Worm (Caenorhabditis elegans) whole organism, L1 larva: Measurements from ENCODE around the gene math-4.

ENCODE experiments used
- C04F5.9 ChIP-seq: sonication (generic microtip); optimal IDR thresholded peaks from 2 replicates; lab custom pipeline; 2016; ENCODE audit warnings: missing genetic modification characterization, missing compliant biosample characterization
- aha-1 ChIP-seq: fragments of 150-350 bp; optimal IDR thresholded peaks from 2 replicates; lab custom pipeline; 2014; ENCODE audit warnings: missing biosample characterization, missing genetic modification characterization
- blmp-1 ChIP-seq: fragments of 150-350 bp; optimal IDR thresholded peaks from 2 replicates; lab custom pipeline; 2014; ENCODE audit warnings: missing biosample characterization, missing genetic modification characterization
- ceh-82 ChIP-seq, 3 experiments: fragments of 150-350 bp in 1 of 3; sonication (generic microtip) in 2 of 3; optimal IDR thresholded peaks; 2 replicates each; lab custom pipeline; 2014 to 2017; ENCODE audit warnings: missing biosample characterization in 3 of 3, missing genetic modification characterization in 3 of 3
- ceh-90 ChIP-seq: sonication (generic microtip); optimal IDR thresholded peaks from 2 replicates; lab custom pipeline; 2016; ENCODE audit warnings: missing genetic modification characterization, missing compliant biosample characterization
- dpl-1 ChIP-seq, 3 experiments: fragments of 150-350 bp in 2 of 3; sonication (generic microtip) in 1 of 3; optimal IDR thresholded peaks; 2 replicates each; lab custom pipeline; 2014 to 2017; ENCODE audit warnings: missing biosample characterization in 3 of 3, missing genetic modification characterization in 3 of 3, missing genetic modification reagents in 3 of 3
- efl-1 ChIP-seq, 4 experiments: fragments of 150-350 bp; optimal IDR thresholded peaks in 3 of 4; peaks in 1 of 4; 1 replicate in 1 of 4; 2 replicates in 3 of 4; lab custom pipeline; 2014; ENCODE audit warnings: missing biosample characterization in 2 of 4, missing genetic modification characterization in 2 of 4, missing genetic modification reagents in 2 of 4
- egl-13 ChIP-seq: sonication (generic microtip); optimal IDR thresholded peaks from 2 replicates; lab custom pipeline; 2016; ENCODE audit warnings: missing genotype, missing genetic modification reagents, missing genetic modification characterization, missing compliant biosample characterization
- fkh-8 ChIP-seq: sonication (generic microtip); optimal IDR thresholded peaks from 2 replicates; lab custom pipeline; 2016; ENCODE audit warnings: mild to moderate bottlenecking, missing genetic modification characterization, missing compliant biosample characterization
- grh-1 ChIP-seq: fragments of 200-800 bp; sonication (Bioruptor generic); IDR thresholded peaks from 2 replicates; pipeline ENCODE4 v1.3.6; 2022; ENCODE audit warnings: missing genetic modification reagents, missing genetic modification characterization, missing compliant biosample characterization
- irx-1 ChIP-seq: sonication (generic microtip); optimal IDR thresholded peaks from 2 replicates; lab custom pipeline; 2016; ENCODE audit warnings: missing genetic modification characterization, missing compliant biosample characterization
- isw-1 ChIP-seq: fragments of 200-800 bp; sonication (Bioruptor generic); IDR thresholded peaks from 2 replicates; pipeline ENCODE4 v1.3.6; 2022; ENCODE audit warnings: missing genetic modification characterization, missing compliant biosample characterization
- jun-1 ChIP-seq: fragments of 150-350 bp; optimal IDR thresholded peaks from 2 replicates; lab custom pipeline; 2014; ENCODE audit warnings: missing biosample characterization, missing genetic modification reagents, missing genetic modification characterization
- lin-13 ChIP-seq: fragments of 150-350 bp; optimal IDR thresholded peaks from 2 replicates; lab custom pipeline; 2014; ENCODE audit warnings: missing biosample characterization, missing genetic modification reagents, missing genetic modification characterization
- lin-14 ChIP-seq: fragments of 200-800 bp; sonication (Bioruptor generic); optimal IDR thresholded peaks from 2 replicates; lab custom pipeline; 2018; ENCODE audit warnings: mild to moderate bottlenecking, missing genetic modification characterization, moderate library complexity, missing compliant biosample characterization
- lin-35 ChIP-seq, 2 experiments: fragments of 150-350 bp; optimal IDR thresholded peaks; 2 replicates each; lab custom pipeline; 2014; ENCODE audit warnings: missing biosample characterization in 2 of 2, missing genetic modification characterization in 2 of 2, missing genetic modification reagents in 2 of 2
- lin-39 ChIP-seq: fragments of 150-350 bp; optimal IDR thresholded peaks from 2 replicates; lab custom pipeline; 2014; ENCODE audit warnings: missing biosample characterization, missing genetic modification reagents, missing genetic modification characterization
- lir-3 ChIP-seq: sonication (generic microtip); optimal IDR thresholded peaks from 2 replicates; lab custom pipeline; 2016; ENCODE audit warnings: mild to moderate bottlenecking, missing genetic modification characterization, moderate library complexity, missing compliant biosample characterization; ENCODE audit not compliant: poor library complexity
- mdl-1 ChIP-seq, 2 experiments: fragments of 150-350 bp; optimal IDR thresholded peaks; 2 replicates each; lab custom pipeline; 2014 to 2017; ENCODE audit warnings: missing biosample characterization in 2 of 2, missing genetic modification characterization in 2 of 2, inconsistent platforms in 1 of 2
- mef-2 ChIP-seq: fragments of 150-350 bp; optimal IDR thresholded peaks from 2 replicates; lab custom pipeline; 2014; ENCODE audit warnings: missing biosample characterization, missing genetic modification characterization
- nhr-11 ChIP-seq: fragments of 150-350 bp; optimal IDR thresholded peaks from 2 replicates; lab custom pipeline; 2014; ENCODE audit warnings: missing biosample characterization, missing genetic modification characterization
- nhr-20 ChIP-seq: sonication (generic microtip); optimal IDR thresholded peaks from 2 replicates; lab custom pipeline; 2016; ENCODE audit warnings: mild to moderate bottlenecking, missing genetic modification characterization, missing compliant biosample characterization
- nhr-237 ChIP-seq: fragments of 150-350 bp; optimal IDR thresholded peaks from 2 replicates; lab custom pipeline; 2014; ENCODE audit warnings: missing biosample characterization, missing genetic modification characterization
- nhr-76 ChIP-seq: sonication (generic microtip); optimal IDR thresholded peaks from 2 replicates; lab custom pipeline; 2017; ENCODE audit warnings: missing biosample characterization, missing genetic modification characterization
- nhr-84 ChIP-seq: sonication (generic microtip); optimal IDR thresholded peaks from 2 replicates; lab custom pipeline; 2017; ENCODE audit warnings: missing biosample characterization, missing genetic modification characterization
- nhr-85 ChIP-seq: sonication (generic microtip); peaks from one replicate; lab custom pipeline; 2016; ENCODE audit warnings: missing genetic modification characterization, inconsistent platforms, missing compliant biosample characterization
- pag-3 ChIP-seq: sonication (generic microtip); optimal IDR thresholded peaks from 2 replicates; lab custom pipeline; 2017; ENCODE audit warnings: missing genetic modification characterization, mild to moderate bottlenecking, missing compliant biosample characterization, antibody characterized with exemption, borderline replicate concordance; ENCODE audit not compliant: insufficient read depth
- pax-3 ChIP-seq: fragments of 200-800 bp; sonication (Bioruptor generic); optimal IDR thresholded peaks from 2 replicates; lab custom pipeline; 2018; ENCODE audit warnings: mild to moderate bottlenecking, missing genetic modification characterization, moderate library complexity, missing compliant biosample characterization
- rnt-1 ChIP-seq: sonication (generic microtip); optimal IDR thresholded peaks from 2 replicates; lab custom pipeline; 2016; ENCODE audit warnings: mild to moderate bottlenecking, missing genetic modification characterization, moderate library complexity, missing compliant biosample characterization
- snu-23 ChIP-seq: sonication (generic microtip); optimal IDR thresholded peaks from 2 replicates; lab custom pipeline; 2016; ENCODE audit warnings: missing genetic modification characterization, missing compliant biosample characterization
- sox-4 ChIP-seq: sonication (generic microtip); optimal IDR thresholded peaks from 2 replicates; lab custom pipeline; 2016; ENCODE audit warnings: missing genetic modification characterization, missing compliant biosample characterization
- unc-130 ChIP-seq: fragments of 150-350 bp; optimal IDR thresholded peaks from 2 replicates; lab custom pipeline; 2017; ENCODE audit warnings: missing biosample characterization, missing genetic modification characterization, inconsistent platforms
- xbp-1 ChIP-seq: sonication (generic microtip); optimal IDR thresholded peaks from 2 replicates; lab custom pipeline; 2016; ENCODE audit warnings: missing genetic modification characterization, missing compliant biosample characterization
- zip-4 ChIP-seq: fragments of 200-800 bp; sonication (Bioruptor generic); optimal IDR thresholded peaks from 2 replicates; lab custom pipeline; 2018; ENCODE audit warnings: mild to moderate bottlenecking, missing genetic modification characterization, moderate library complexity, missing compliant biosample characterization
- ztf-4 ChIP-seq: fragments of 150-350 bp; optimal IDR thresholded peaks from 2 replicates; lab custom pipeline; 2014; ENCODE audit warnings: missing biosample characterization, missing genetic modification characterization

Gene math-4

DNA sequence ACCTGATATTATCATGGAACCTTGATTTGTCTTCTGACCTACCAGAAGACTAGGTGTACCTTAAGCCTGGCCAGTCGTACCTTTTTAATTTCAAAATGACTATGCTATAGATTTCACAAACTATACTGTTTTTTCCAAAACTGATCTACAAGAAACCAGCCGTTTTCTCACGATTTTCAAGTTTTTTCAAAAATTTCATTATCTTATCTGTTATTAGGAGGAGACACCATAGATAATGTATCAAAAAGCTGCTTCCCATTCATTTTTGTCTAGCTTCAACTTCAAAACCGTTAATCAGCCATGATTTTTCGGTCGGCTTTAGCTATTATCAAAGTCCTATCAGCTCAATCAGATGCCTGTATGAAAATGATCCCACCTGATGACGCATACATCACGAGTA lies 39.8 kb downstream of the math-4 start, which contains the start of gene F36H5.12:
Gene F36H5.12, plus strand, starts transcription at position 301 of the 400 bp plus-strand sequence.
- TF ChIP-seq snu-23 (no peak), aha-1 (tag; lab: Kevin White, UChicago) (no peak), egl-13 (no peak), isw-1 (GFP tag; lab: Robert Waterston, UW) (no peak)
- TF ChIP-seq, all 84 proteins: peak for 0

DNA sequence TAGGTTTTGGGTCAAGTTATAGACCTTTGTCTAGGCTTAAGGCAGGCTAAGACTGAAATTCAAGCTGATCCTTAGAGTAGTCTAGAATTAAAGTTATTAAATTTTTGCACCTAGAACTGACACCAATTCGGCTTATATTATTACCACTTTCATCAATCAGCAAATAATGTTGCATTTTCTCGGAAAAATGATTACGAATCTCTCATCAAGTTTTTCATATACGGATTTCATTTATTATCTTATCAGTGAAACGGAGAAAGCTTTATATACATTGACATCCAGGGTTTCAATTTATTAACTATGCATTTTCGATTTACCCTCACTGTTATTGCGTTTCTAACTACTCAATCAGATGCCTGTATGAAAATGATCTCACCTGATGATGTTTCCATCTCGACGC lies 41.1 kb downstream of the math-4 start, which contains the start of gene K07G6.1:
Gene K07G6.1, plus strand, starts transcription at position 301 of the 400 bp plus-strand sequence.
- TF ChIP-seq efl-1 (optimal IDR thresholded peaks at IDR 0.05; lab: Kevin White, UChicago) = no peak
- peak in 1 of 2 experiments; percentile 26 for TF ChIP-seq efl-1 (GFP tag; optimal IDR thresholded peaks at IDR 0.05 in 1 of 2; lab: Kevin White, UChicago)
- TF ChIP-seq nhr-85 = no peak

DNA sequence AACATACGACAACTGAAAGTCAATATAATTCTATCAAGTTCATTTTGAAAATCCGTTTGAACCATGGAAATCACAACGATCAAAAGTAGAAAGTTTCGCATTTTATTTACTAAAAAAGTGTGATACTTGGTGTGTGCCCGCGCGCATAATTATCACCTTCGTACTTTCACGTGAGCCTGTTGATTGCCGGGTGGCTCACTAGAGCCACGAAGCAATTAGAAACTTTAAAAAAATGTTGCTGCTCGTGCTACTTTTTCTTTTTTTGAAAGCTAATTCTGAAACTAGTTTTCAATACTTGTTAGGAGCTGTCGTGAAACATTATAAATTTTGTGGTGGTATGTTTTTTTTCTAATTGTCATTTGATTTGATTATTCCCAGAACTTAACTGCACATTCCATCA lies 43.5 kb downstream of the math-4 start, which contains the start of the genes irld-9 and irld-33:
Gene irld-9, minus strand, starts transcription at position 101 of the 400 bp plus-strand sequence.
Gene irld-33, plus strand, starts transcription at position 209 of the 400 bp plus-strand sequence.
- TF ChIP-seq dpl-1 (GFP tag; optimal IDR thresholded peaks at IDR 0.05; lab: Kevin White, UChicago) (no peak), mef-2 (tag; lab: Kevin White, UChicago) (no peak), lin-13 (GFP tag; lab: Kevin White, UChicago) (no peak), efl-1 (optimal IDR thresholded peaks at IDR 0.05; lab: Kevin White, UChicago) (no peak), efl-1 (GFP tag; optimal IDR thresholded peaks at IDR 0.05 in 1 of 2; lab: Kevin White, UChicago) (no peak), irx-1 (tag; lab: Kevin White, UChicago) (no peak), nhr-237 (tag; lab: Kevin White, UChicago) (no peak), xbp-1 (tag; lab: Kevin White, UChicago) (no peak), unc-130 (tag; lab: Kevin White, UChicago) (no peak), ztf-4 (tag; lab: Kevin White, UChicago) (no peak)
- TF ChIP-seq, all 84 proteins: peak for 0

- peak; percentile 50 for TF ChIP-seq rnt-1
- no peak for TF ChIP-seq lir-3 (tag; lab: Kevin White, UChicago)
- TF ChIP-seq fkh-8 (tag; lab: Kevin White, UChicago) = no peak
- no peak for TF ChIP-seq jun-1
- TF ChIP-seq xbp-1 (tag; lab: Kevin White, UChicago) = no peak
- TF ChIP-seq nhr-11 (tag; lab: Kevin White, UChicago) = no peak
- no peak for TF ChIP-seq zip-4
- no peak for TF ChIP-seq blmp-1 (tag; lab: Kevin White, UChicago)
- no peak for TF ChIP-seq nhr-237 (tag; lab: Kevin White, UChicago)
- TF ChIP-seq lin-14 (GFP tag; lab: Kevin White, UChicago) = peak; percentile 80
- TF ChIP-seq nhr-84 (tag; lab: Kevin White, UChicago) = no peak
- no peak for TF ChIP-seq unc-130 (tag; lab: Kevin White, UChicago)
- TF ChIP-seq nhr-20 = peak; percentile 19
- TF ChIP-seq ztf-4 (tag; lab: Kevin White, UChicago) = no peak
- no peak for TF ChIP-seq irx-1 (tag; lab: Kevin White, UChicago)
- TF ChIP-seq ceh-82 (tag; optimal IDR thresholded peaks at IDR 0.05; lab: Kevin White, UChicago) = no peak
- TF ChIP-seq egl-13 = no peak
- peak; percentile 59 for TF ChIP-seq nhr-85
- TF ChIP-seq efl-1 (optimal IDR thresholded peaks at IDR 0.05; lab: Kevin White, UChicago) = peak; percentile 57 to 68
- TF ChIP-seq efl-1 (GFP tag; optimal IDR thresholded peaks at IDR 0.05 in 1 of 2; lab: Kevin White, UChicago) = peak; percentile 36 to 94
- no peak for TF ChIP-seq pag-3 (tag; lab: Kevin White, UChicago)
- peak in 2 of 3 experiments; percentile 16 to 34 for TF ChIP-seq dpl-1 (GFP tag; optimal IDR thresholded peaks at IDR 0.05; lab: Kevin White, UChicago)
- no peak for TF ChIP-seq ceh-90 (tag; lab: Kevin White, UChicago)
- peak; percentile 2 to 64 for TF ChIP-seq lin-35 (GFP tag; optimal IDR thresholded peaks at IDR 0.05; lab: Kevin White, UChicago)
- TF ChIP-seq grh-1 (GFP tag; lab: Robert Waterston, UW) = no peak
- TF ChIP-seq mdl-1 (tag; optimal IDR thresholded peaks at IDR 0.05; lab: Kevin White, UChicago) = no peak
- no peak for TF ChIP-seq lin-39
- TF ChIP-seq C04F5.9 (tag; lab: Kevin White, UChicago) = no peak
- no peak for TF ChIP-seq nhr-76 (tag; lab: Kevin White, UChicago)
- TF ChIP-seq sox-4 = no peak
- no peak for TF ChIP-seq pax-3 (tag; lab: Kevin White, UChicago)
These were observed 46.0 kb downstream of the math-4 start, which contains the start of gene ceh-83 for ce11 chrII:1736353-1736752. ceh-83 (minus strand) TSS chrII:1736533.
